Fruit fly (Drosophila melanogaster) whole organism, prepupa: Measurements from ENCODE around the gene CG14230.

Experiments
- Blimp-1 ChIP-seq: fragments of 200-800 bp; sonication (Bioruptor generic); optimal IDR thresholded peaks from 3 replicates; lab custom pipeline; 2017; ENCODE audit warnings: missing biosample characterization, missing genetic modification characterization, mild to moderate bottlenecking, moderate library complexity, missing genetic modification reagents
- CG10631 ChIP-seq: fragments of 200-800 bp; sonication (Bioruptor generic); optimal IDR thresholded peaks from 2 replicates; lab custom pipeline; 2016; ENCODE audit warnings: missing biosample characterization, missing genetic modification characterization
- CG10669 ChIP-seq: fragments of 200-800 bp; sonication (Bioruptor generic); optimal IDR thresholded peaks from 3 replicates; lab custom pipeline; 2018; ENCODE audit warnings: missing biosample characterization, mild to moderate bottlenecking, missing genetic modification characterization, moderate library complexity
- CG11762 ChIP-seq: fragments of 200-800 bp; sonication (Bioruptor generic); optimal IDR thresholded peaks from 3 replicates; lab custom pipeline; 2016; ENCODE audit warnings: missing biosample characterization, missing genetic modification characterization; ENCODE audit not compliant: insufficient read depth
- CG11902 ChIP-seq: fragments of 200-800 bp; sonication (Bioruptor generic); optimal IDR thresholded peaks from 3 replicates; lab custom pipeline; 2016; ENCODE audit warnings: missing biosample characterization, missing genetic modification characterization
- CG1621 ChIP-seq: fragments of 200-800 bp; sonication (Bioruptor generic); optimal IDR thresholded peaks from 3 replicates; lab custom pipeline; 2018; ENCODE audit warnings: missing biosample characterization, mild to moderate bottlenecking, missing genetic modification characterization
- CG16779 ChIP-seq: fragments of 200-800 bp; sonication (Bioruptor generic); optimal IDR thresholded peaks from 3 replicates; lab custom pipeline; 2017; ENCODE audit warnings: missing biosample characterization, mild to moderate bottlenecking, missing genetic modification characterization
- CG3032 ChIP-seq: fragments of 200-800 bp; optimal IDR thresholded peaks from 2 replicates; lab custom pipeline; 2019; ENCODE audit warnings: missing biosample characterization, mild to moderate bottlenecking, missing genetic modification characterization, moderate library complexity
- CG32006 ChIP-seq: fragments of 200-800 bp; sonication (Bioruptor generic); optimal IDR thresholded peaks from 3 replicates; lab custom pipeline; 2017; ENCODE audit warnings: missing biosample characterization, mild to moderate bottlenecking, missing genetic modification characterization
- CG34406 ChIP-seq: fragments of 200-800 bp; sonication (Bioruptor generic); optimal IDR thresholded peaks from 3 replicates; lab custom pipeline; 2016; ENCODE audit warnings: missing biosample characterization, missing genetic modification characterization
- CG3919 ChIP-seq: fragments of 200-800 bp; sonication (Bioruptor generic); optimal IDR thresholded peaks from 3 replicates; lab custom pipeline; 2016; ENCODE audit warnings: missing biosample characterization, missing genetic modification characterization
- CG4318 ChIP-seq: fragments of 200-800 bp; sonication (Bioruptor generic); optimal IDR thresholded peaks from 3 replicates; lab custom pipeline; 2017; ENCODE audit warnings: missing biosample characterization, mild to moderate bottlenecking, missing genetic modification characterization
- CG6163 ChIP-seq: fragments of 200-800 bp; sonication (Bioruptor generic); IDR thresholded peaks from 3 replicates; pipeline ENCODE4 v1.3.6; 2022; ENCODE audit warnings: missing biosample characterization, missing genetic modification characterization
- CG6792 ChIP-seq: fragments of 200-800 bp; sonication (Bioruptor generic); optimal IDR thresholded peaks from 3 replicates; lab custom pipeline; 2016; ENCODE audit warnings: missing biosample characterization, missing genetic modification characterization
- CG6808 ChIP-seq: fragments of 200-800 bp; sonication (Bioruptor generic); optimal IDR thresholded peaks from 3 replicates; lab custom pipeline; 2017; ENCODE audit warnings: missing biosample characterization, missing genetic modification characterization, mild to moderate bottlenecking, moderate library complexity, missing genetic modification reagents
- CG7368 ChIP-seq: fragments of 200-800 bp; sonication (Bioruptor generic); optimal IDR thresholded peaks from 3 replicates; lab custom pipeline; 2016; ENCODE audit warnings: missing biosample characterization, missing genetic modification characterization
- CG8119 ChIP-seq: fragments of 200-800 bp; sonication (Bioruptor generic); IDR thresholded peaks from 3 replicates; pipeline ENCODE4 v1.3.6; 2022; ENCODE audit warnings: missing biosample characterization, missing genetic modification characterization
- CG8632 ChIP-seq: fragments of 200-800 bp; sonication (Bioruptor generic); optimal IDR thresholded peaks from 3 replicates; lab custom pipeline; 2016; ENCODE audit warnings: missing biosample characterization, missing genetic modification characterization
- CG9139 ChIP-seq: fragments of 200-800 bp; sonication (Bioruptor generic); optimal IDR thresholded peaks from 3 replicates; lab custom pipeline; 2017; ENCODE audit warnings: missing biosample characterization, mild to moderate bottlenecking, missing genetic modification characterization
- Eip75B ChIP-seq: fragments of 200-800 bp; sonication (Bioruptor generic); optimal IDR thresholded peaks from 3 replicates; lab custom pipeline; 2016; ENCODE audit warnings: missing biosample characterization, missing genetic modification characterization
- Eip78C ChIP-seq: fragments of 200-800 bp; sonication (Bioruptor generic); peaks from one replicate; lab custom pipeline; 2016; ENCODE audit warnings: missing biosample characterization, missing genetic modification characterization
- Eip93F ChIP-seq: fragments of 200-800 bp; sonication (Bioruptor generic); optimal IDR thresholded peaks from 2 replicates; lab custom pipeline; 2016; ENCODE audit warnings: missing biosample characterization, mild to moderate bottlenecking, missing genetic modification characterization
- Hr38 ChIP-seq: sonication (Bioruptor generic); optimal IDR thresholded peaks from 2 replicates; lab custom pipeline; 2016; ENCODE audit warnings: missing biosample characterization, missing genetic modification characterization
- Hr39 ChIP-seq: fragments of 200-800 bp; sonication (Bioruptor generic); optimal IDR thresholded peaks from 2 replicates; lab custom pipeline; 2016; ENCODE audit warnings: missing biosample characterization, missing genetic modification characterization
- Lpt ChIP-seq: fragments of 200-800 bp; sonication (Bioruptor generic); optimal IDR thresholded peaks from 3 replicates; lab custom pipeline; 2016; ENCODE audit warnings: missing biosample characterization, missing genetic modification characterization
- Met ChIP-seq: fragments of 200-800 bp; sonication (Bioruptor generic); optimal IDR thresholded peaks from 3 replicates; lab custom pipeline; 2016; ENCODE audit warnings: missing biosample characterization, missing genetic modification characterization
- OdsH ChIP-seq: fragments of 200-800 bp; sonication (Bioruptor generic); optimal IDR thresholded peaks from 3 replicates; lab custom pipeline; 2016; ENCODE audit warnings: missing biosample characterization, missing genetic modification characterization
- Sox102F ChIP-seq: fragments of 200-800 bp; sonication (Bioruptor generic); optimal IDR thresholded peaks from 2 replicates; lab custom pipeline; 2016; ENCODE audit warnings: missing biosample characterization, mild to moderate bottlenecking, missing genetic modification characterization
- Sox14 ChIP-seq: fragments of 200-800 bp; sonication (Bioruptor generic); optimal IDR thresholded peaks from 3 replicates; lab custom pipeline; 2016; ENCODE audit warnings: missing biosample characterization, missing genetic modification characterization
- Sox15 ChIP-seq: fragments of 200-800 bp; sonication (Bioruptor generic); optimal IDR thresholded peaks from 3 replicates; lab custom pipeline; 2016; ENCODE audit warnings: missing biosample characterization, missing genetic modification characterization
- achi ChIP-seq: fragments of 200-800 bp; sonication (Bioruptor generic); optimal IDR thresholded peaks from 3 replicates; lab custom pipeline; 2016; ENCODE audit warnings: missing biosample characterization, missing genetic modification characterization
- acj6 ChIP-seq: fragments of 200-800 bp; sonication (Bioruptor generic); optimal IDR thresholded peaks from 3 replicates; lab custom pipeline; 2016; ENCODE audit warnings: missing biosample characterization, missing genetic modification characterization
- cyc ChIP-seq: fragments of 200-800 bp; sonication (Bioruptor generic); optimal IDR thresholded peaks from 3 replicates; lab custom pipeline; 2016; ENCODE audit warnings: missing biosample characterization, missing genetic modification characterization
- dac ChIP-seq: fragments of 200-800 bp; sonication (Bioruptor generic); optimal IDR thresholded peaks from 2 replicates; lab custom pipeline; 2017; ENCODE audit warnings: missing biosample characterization, mild to moderate bottlenecking, missing genetic modification characterization
- dsx ChIP-seq: fragments of 200-800 bp; optimal IDR thresholded peaks from 3 replicates; lab custom pipeline; 2019; ENCODE audit warnings: missing biosample characterization, mild to moderate bottlenecking, missing genetic modification characterization, moderate library complexity; ENCODE audit not compliant: poor library complexity, severe bottlenecking
- eg ChIP-seq: fragments of 200-800 bp; sonication (Bioruptor generic); IDR thresholded peaks from 3 replicates; pipeline ENCODE4 v1.3.6; 2022; ENCODE audit warnings: missing biosample characterization, missing genetic modification characterization
- esn ChIP-seq: fragments of 200-800 bp; sonication (Bioruptor generic); optimal IDR thresholded peaks from 2 replicates; lab custom pipeline; 2016; ENCODE audit warnings: missing biosample characterization, mild to moderate bottlenecking, missing genetic modification characterization, moderate library complexity
- fd85E ChIP-seq: fragments of 200-800 bp; sonication (Bioruptor generic); optimal IDR thresholded peaks from 3 replicates; lab custom pipeline; 2016; ENCODE audit warnings: missing biosample characterization, missing genetic modification characterization
- fkh ChIP-seq: fragments of 200-800 bp; sonication (Bioruptor generic); optimal IDR thresholded peaks from 3 replicates; lab custom pipeline; 2017; ENCODE audit warnings: missing biosample characterization, mild to moderate bottlenecking, missing genetic modification characterization, moderate library complexity
- lz ChIP-seq: fragments of 200-800 bp; sonication (Bioruptor generic); optimal IDR thresholded peaks from 3 replicates; lab custom pipeline; 2016; ENCODE audit warnings: missing biosample characterization, missing genetic modification characterization
- net ChIP-seq: fragments of 200-800 bp; sonication (Bioruptor generic); optimal IDR thresholded peaks from 3 replicates; lab custom pipeline; 2016; ENCODE audit warnings: missing biosample characterization, missing genetic modification characterization
- pdm3 ChIP-seq: fragments of 200-800 bp; sonication (Bioruptor generic); optimal IDR thresholded peaks from 3 replicates; lab custom pipeline; 2016; ENCODE audit warnings: missing biosample characterization, missing genetic modification characterization
- salr ChIP-seq, 2 experiments: fragments of 200-800 bp; sonication (Bioruptor generic); optimal IDR thresholded peaks; 3 replicates each; lab custom pipeline; 2016 to 2018; ENCODE audit warnings: missing biosample characterization in 2 of 2, missing genetic modification characterization in 2 of 2, mild to moderate bottlenecking in 1 of 2
- spab ChIP-seq: fragments of 200-800 bp; sonication (Bioruptor generic); optimal IDR thresholded peaks from 2 replicates; lab custom pipeline; 2017; ENCODE audit warnings: missing biosample characterization, mild to moderate bottlenecking, missing genetic modification characterization, missing genetic modification reagents
- ss ChIP-seq, 2 experiments: fragments of 200-800 bp; sonication (Bioruptor generic); optimal IDR thresholded peaks; 2 replicates in 1 of 2; 3 replicates in 1 of 2; lab custom pipeline; 2017 to 2018; ENCODE audit warnings: mild to moderate bottlenecking in 2 of 2, missing biosample characterization in 2 of 2, missing genetic modification characterization in 2 of 2, moderate library complexity in 1 of 2
- svp ChIP-seq: fragments of 200-800 bp; sonication (Bioruptor generic); peaks from one replicate; lab custom pipeline; 2016; ENCODE audit warnings: missing biosample characterization, missing genetic modification characterization
- vri ChIP-seq: fragments of 200-800 bp; sonication (Bioruptor generic); optimal IDR thresholded peaks from 3 replicates; lab custom pipeline; 2016; ENCODE audit warnings: missing biosample characterization, mild to moderate bottlenecking, missing genetic modification characterization

The CG14230 gene

dm6 chrX:19748565-19748964 lies 44.6 kb downstream of the CG14230 start (continued):
- TF ChIP-seq ss (GFP tag; optimal IDR thresholded peaks at IDR 0.05; lab: Kevin White, UChicago) (no peak), fd85E (no peak), CG10669 (GFP tag; lab: Kevin White, UChicago) (no peak), Blimp-1 (GFP tag; lab: Kevin White, UChicago) (no peak), Eip93F (GFP tag; lab: Kevin White, UChicago) (no peak), acj6 (GFP tag; lab: Kevin White, UChicago) (no peak), CG8632 (GFP tag; lab: Kevin White, UChicago) (no peak), CG6163 (GFP tag; lab: Robert Waterston, UW) (no peak), Hr38 (GFP tag; lab: Kevin White, UChicago) (no peak), CG16779 (tag; lab: Kevin White, UChicago) (no peak), CG4318 (GFP tag; lab: Kevin White, UChicago) (no peak), CG34406 (GFP tag; lab: Kevin White, UChicago) (no peak), vri (GFP tag; lab: Kevin White, UChicago) (no peak), CG10631 (GFP tag; lab: Kevin White, UChicago) (no peak), pdm3 (no peak), CG11902 (no peak), salr (GFP tag; optimal IDR thresholded peaks at IDR 0.05; lab: Kevin White, UChicago) (no peak)
- TF ChIP-seq, all 60 proteins: peak for 7

- TF ChIP-seq CG3032 (tag; lab: Kevin White, UChicago) (peak; percentile 0), CG1621 (tag; lab: Kevin White, UChicago) (no peak), eg (GFP tag; lab: Robert Waterston, UW) (peak; percentile 42; the same call in 2 of the 3 replicates), Hr38 (GFP tag; lab: Kevin White, UChicago) (no peak), CG11902 (no peak), Eip78C (peak; percentile 7), fkh (GFP tag; lab: Kevin White, UChicago) (peak; percentile 66), Eip75B (peak; percentile 6), achi (GFP tag; lab: Kevin White, UChicago) (peak; percentile 9), CG9139 (peak; percentile 16), cyc (GFP tag; lab: Kevin White, UChicago) (peak; percentile 1), CG6792 (GFP tag; lab: Kevin White, UChicago) (no peak), CG16779 (tag; lab: Kevin White, UChicago) (no peak), CG6163 (GFP tag; lab: Robert Waterston, UW) (peak; percentile 20; the same call in 1 of the 3 replicates), net (GFP tag; lab: Kevin White, UChicago) (peak; percentile 48), CG6808 (GFP tag; lab: Kevin White, UChicago) (peak; percentile 3), esn (GFP tag; lab: Kevin White, UChicago) (peak; percentile 42), CG4318 (GFP tag; lab: Kevin White, UChicago) (no peak), Blimp-1 (GFP tag; lab: Kevin White, UChicago) (no peak), vri (GFP tag; lab: Kevin White, UChicago) (no peak), CG11762 (no peak), CG10669 (GFP tag; lab: Kevin White, UChicago) (no peak), Sox14 (peak; percentile 69), Lpt (GFP tag; lab: Kevin White, UChicago) (no peak), svp (GFP tag; lab: Kevin White, UChicago) (peak; percentile 65), CG10631 (GFP tag; lab: Kevin White, UChicago) (no peak), spab (GFP tag; lab: Kevin White, UChicago) (no peak), Met (no peak), CG8119 (GFP tag; lab: Robert Waterston, UW) (peak; percentile 54; the same call in 1 of the 3 replicates), dsx (peak; percentile 90), CG34406 (GFP tag; lab: Kevin White, UChicago) (no peak), pdm3 (no peak), CG32006 (GFP tag; lab: Kevin White, UChicago) (no peak), CG7368 (GFP tag; lab: Kevin White, UChicago) (no peak), Sox15 (GFP tag; lab: Kevin White, UChicago) (no peak), ss (GFP tag; optimal IDR thresholded peaks at IDR 0.05; lab: Kevin White, UChicago) (peak; percentile 52 to 59), salr (GFP tag; optimal IDR thresholded peaks at IDR 0.05; lab: Kevin White, UChicago) (no peak), CG3919 (GFP tag; lab: Kevin White, UChicago) (peak; percentile 30), Hr39 (GFP tag; lab: Kevin White, UChicago) (no peak), lz (no peak), dac (GFP tag; lab: Kevin White, UChicago) (no peak), Sox102F (no peak), OdsH (GFP tag; lab: Kevin White, UChicago) (no peak)
Measured at dm6 chrX:19750626-19751149, 46.7 kb downstream of the CG14230 start, which contains the start of gene Abcd3. Abcd3 (plus strand) TSS chrX:19750770.
